Worm (Caenorhabditis elegans) whole organism, mixed stage, embryonic: Measurements from ENCODE around the gene T04H1.5.

ENCODE experiments used
- blmp-1 ChIP-seq: fragments of 150-350 bp; optimal IDR thresholded peaks from 2 replicates; lab custom pipeline; 2014; ENCODE audit warnings: missing biosample characterization, missing genetic modification characterization
- ces-1 ChIP-seq: fragments of 150-350 bp; optimal IDR thresholded peaks from 2 replicates; lab custom pipeline; 2014; ENCODE audit warnings: missing biosample characterization, missing genetic modification reagents, missing genetic modification characterization
- drap-1 ChIP-seq: fragments of 200-800 bp; sonication (Bioruptor generic); optimal IDR thresholded peaks from 3 replicates; lab custom pipeline; 2018; ENCODE audit warnings: mild to moderate bottlenecking, missing genetic modification characterization, missing compliant biosample characterization
- nhr-237 ChIP-seq: fragments of 150-350 bp; optimal IDR thresholded peaks from 2 replicates; lab custom pipeline; 2014; ENCODE audit warnings: missing biosample characterization, missing genetic modification characterization
- nhr-28 ChIP-seq: fragments of 150-350 bp; optimal IDR thresholded peaks from 2 replicates; lab custom pipeline; 2014; ENCODE audit warnings: missing biosample characterization, missing genetic modification characterization
- snpc-4 ChIP-seq: fragments of 150-350 bp; optimal IDR thresholded peaks from 2 replicates; lab custom pipeline; 2014; ENCODE audit warnings: missing biosample characterization, missing genetic modification characterization
- unc-39 ChIP-seq: fragments of 150-350 bp; optimal IDR thresholded peaks from 2 replicates; lab custom pipeline; 2014; ENCODE audit warnings: missing biosample characterization, missing genetic modification characterization
- unc-62 ChIP-seq: fragments of 150-350 bp; optimal IDR thresholded peaks from 2 replicates; lab custom pipeline; 2014; ENCODE audit warnings: missing biosample characterization, missing genetic modification reagents, missing genetic modification characterization

- no peak for TF ChIP-seq unc-62
- no peak for TF ChIP-seq snpc-4 (tag; lab: Kevin White, UChicago)
- TF ChIP-seq ces-1 (GFP tag; lab: Kevin White, UChicago) = no peak
- TF ChIP-seq blmp-1 (tag; lab: Kevin White, UChicago) = no peak
- no peak for TF ChIP-seq nhr-237 (tag; lab: Kevin White, UChicago)
- no peak for TF ChIP-seq unc-39 (tag; lab: Kevin White, UChicago)
- no peak for TF ChIP-seq drap-1
- no peak for TF ChIP-seq nhr-28
Observed at ce11 chrV:12213027-12213426, 38.1 kb upstream of the T04H1.5 start, which contains the start of gene vab-8.
